Fruit fly (Drosophila melanogaster) whole organism, embryonic: ENCODE data around the gene CG9920.
A peak's percentile ranks its signal among the peaks of the same experiment; 100 is the strongest.

Source experiments
- CG10267 ChIP-seq: fragments of 200-800 bp; sonication (Bioruptor generic); optimal IDR thresholded peaks from 2 replicates; lab custom pipeline; 2018; ENCODE audit warnings: missing biosample characterization, mild to moderate bottlenecking, missing genetic modification characterization, moderate library complexity
- CG10979 ChIP-seq: fragments of 200-800 bp; sonication (Bioruptor generic); optimal IDR thresholded peaks from 2 replicates; lab custom pipeline; 2018; ENCODE audit warnings: missing biosample characterization, mild to moderate bottlenecking, missing genetic modification characterization, moderate library complexity
- CG12769 ChIP-seq: fragments of 200-800 bp; sonication (Bioruptor generic); optimal IDR thresholded peaks from 2 replicates; lab custom pipeline; 2019; ENCODE audit warnings: missing biosample characterization, mild to moderate bottlenecking, missing genetic modification characterization, moderate library complexity
- CG13624 ChIP-seq: fragments of 200-800 bp; sonication (Bioruptor generic); optimal IDR thresholded peaks from 2 replicates; lab custom pipeline; 2016; ENCODE audit warnings: missing biosample characterization, missing genetic modification characterization
- CG14860 ChIP-seq: fragments of 200-800 bp; sonication (Bioruptor generic); IDR thresholded peaks from 3 replicates; pipeline ENCODE4 v1.3.6; 2022; ENCODE audit warnings: missing biosample characterization, missing genetic modification characterization; ENCODE audit not compliant: partially characterized antibody
- CG15011 ChIP-seq: fragments of 200-800 bp; sonication (Bioruptor generic); optimal IDR thresholded peaks from 3 replicates; lab custom pipeline; 2018; ENCODE audit warnings: missing biosample characterization, mild to moderate bottlenecking, missing genetic modification characterization
- CG17359 ChIP-seq: fragments of 200-800 bp; sonication (Bioruptor generic); optimal IDR thresholded peaks from 3 replicates; lab custom pipeline; 2018; ENCODE audit warnings: missing biosample characterization, mild to moderate bottlenecking, missing genetic modification characterization, moderate library complexity
- CG17385 ChIP-seq: fragments of 200-800 bp; sonication (Bioruptor generic); optimal IDR thresholded peaks from 3 replicates; lab custom pipeline; 2018; ENCODE audit warnings: missing biosample characterization, mild to moderate bottlenecking, missing genetic modification characterization
- CG17612 ChIP-seq: fragments of 200-800 bp; sonication (Bioruptor generic); IDR thresholded peaks from 2 replicates; pipeline ENCODE4 v1.3.6; 2022; ENCODE audit warnings: missing biosample characterization, missing genetic modification characterization
- CG18764 ChIP-seq: fragments of 200-800 bp; sonication (Bioruptor generic); optimal IDR thresholded peaks from 3 replicates; lab custom pipeline; 2016; ENCODE audit warnings: missing biosample characterization, missing genetic modification characterization
- CG4404 ChIP-seq: fragments of 200-800 bp; sonication (Bioruptor generic); IDR thresholded peaks from 2 replicates; pipeline ENCODE4 v1.3.6; 2022; ENCODE audit warnings: missing biosample characterization, missing genetic modification characterization
- CG4854 ChIP-seq: fragments of 200-800 bp; sonication (Bioruptor generic); optimal IDR thresholded peaks from 2 replicates; lab custom pipeline; 2016; ENCODE audit warnings: missing biosample characterization, missing genetic modification characterization, inconsistent platforms
- CG6175 ChIP-seq: fragments of 200-800 bp; sonication (Bioruptor generic); IDR thresholded peaks from 3 replicates; pipeline ENCODE4 v1.3.6; 2022; ENCODE audit warnings: missing biosample characterization, missing genetic modification characterization
- CG6683 ChIP-seq: fragments of 200-800 bp; sonication (Bioruptor generic); optimal IDR thresholded peaks from 2 replicates; lab custom pipeline; 2017; ENCODE audit warnings: missing biosample characterization, mild to moderate bottlenecking, missing genetic modification characterization, missing genetic modification reagents
- CG7357 ChIP-seq: fragments of 200-800 bp; sonication (Bioruptor generic); IDR thresholded peaks from 3 replicates; pipeline ENCODE4 v1.3.6; 2022; ENCODE audit warnings: missing biosample characterization, missing genetic modification characterization
- CG8089 ChIP-seq: fragments of 200-800 bp; sonication (Bioruptor generic); optimal IDR thresholded peaks from 3 replicates; lab custom pipeline; 2016; ENCODE audit warnings: missing biosample characterization, missing genetic modification characterization
- CG8478 ChIP-seq: fragments of >200 bp; optimal IDR thresholded peaks from 2 replicates; lab custom pipeline; 2018
- CG9797 ChIP-seq: fragments of 200-800 bp; sonication (Bioruptor generic); optimal IDR thresholded peaks from 3 replicates; lab custom pipeline; 2018; ENCODE audit warnings: missing biosample characterization, mild to moderate bottlenecking, missing genetic modification characterization
- CG9932 ChIP-seq: fragments of 200-800 bp; sonication (Bioruptor generic); IDR thresholded peaks from 2 replicates; pipeline ENCODE4 v1.3.6; 2022; ENCODE audit warnings: missing biosample characterization, missing genetic modification characterization
- CTCF ChIP-seq: fragments of 200-800 bp; sonication (Bioruptor generic); optimal IDR thresholded peaks from 2 replicates; lab custom pipeline; 2017; ENCODE audit warnings: missing biosample characterization, mild to moderate bottlenecking, missing genetic modification characterization, moderate library complexity
- Deaf1 ChIP-seq: fragments of 200-800 bp; optimal IDR thresholded peaks from 3 replicates; lab custom pipeline; 2019; ENCODE audit warnings: missing biosample characterization, mild to moderate bottlenecking, missing genetic modification characterization, moderate library complexity
- Doc2 ChIP-seq: fragments of 200-800 bp; sonication (Bioruptor generic); IDR thresholded peaks from 2 replicates; pipeline ENCODE4 v1.3.6; 2022; ENCODE audit warnings: missing biosample characterization, missing genetic modification characterization
- Doc3 ChIP-seq: fragments of 200-800 bp; sonication (Bioruptor generic); IDR thresholded peaks from 3 replicates; pipeline ENCODE4 v1.3.6; 2022; ENCODE audit warnings: missing biosample characterization, missing genetic modification characterization; ENCODE audit not compliant: partially characterized antibody
- E2f1 ChIP-seq: fragments of 200-800 bp; sonication (Bioruptor generic); IDR thresholded peaks from 2 replicates; pipeline ENCODE4 v1.3.6; 2022; ENCODE audit warnings: missing biosample characterization, missing genetic modification characterization
- Hmx ChIP-seq: fragments of 200-800 bp; sonication (Bioruptor generic); optimal IDR thresholded peaks from 2 replicates; lab custom pipeline; 2016; ENCODE audit warnings: missing biosample characterization, missing genetic modification characterization
- Hr78 ChIP-seq, 2 experiments: fragments of 200-800 bp in 1 of 2; fragments of >200 bp in 1 of 2; sonication (Bioruptor generic) in 1 of 2; optimal IDR thresholded peaks; 2 replicates each; lab custom pipeline; 2017 to 2019; ENCODE audit warnings: missing biosample characterization in 2 of 2, missing genetic modification characterization in 2 of 2, mild to moderate bottlenecking in 1 of 2, moderate library complexity in 1 of 2
- Meics ChIP-seq: fragments of 200-800 bp; sonication (Bioruptor generic); optimal IDR thresholded peaks from 2 replicates; lab custom pipeline; 2017; ENCODE audit warnings: missing biosample characterization, mild to moderate bottlenecking, missing genetic modification characterization
- NC2α ChIP-seq: fragments of 200-800 bp; sonication (Bioruptor generic); optimal IDR thresholded peaks from 2 replicates; lab custom pipeline; 2016; ENCODE audit warnings: missing biosample characterization, missing genetic modification characterization
- Nf-YB ChIP-seq: fragments of 200-800 bp; sonication (Bioruptor generic); optimal IDR thresholded peaks from 3 replicates; lab custom pipeline; 2019; ENCODE audit warnings: missing biosample characterization, mild to moderate bottlenecking, missing genetic modification characterization, moderate library complexity
- Nf-YC ChIP-seq: fragments of 200-800 bp; optimal IDR thresholded peaks from 3 replicates; lab custom pipeline; 2019; ENCODE audit warnings: missing biosample characterization, mild to moderate bottlenecking, missing genetic modification characterization, moderate library complexity
- Xbp1 ChIP-seq: fragments of 200-800 bp; sonication (Bioruptor generic); optimal IDR thresholded peaks from 3 replicates; lab custom pipeline; 2016; ENCODE audit warnings: missing biosample characterization, mild to moderate bottlenecking, missing genetic modification characterization
- abd-A ChIP-seq: fragments of 200-800 bp; sonication (Bioruptor generic); optimal IDR thresholded peaks from 3 replicates; lab custom pipeline; 2019; ENCODE audit warnings: missing biosample characterization, mild to moderate bottlenecking, missing genetic modification characterization, moderate library complexity
- ap ChIP-seq: fragments of 200-800 bp; sonication (Bioruptor generic); IDR thresholded peaks from 2 replicates; pipeline ENCODE4 v1.3.6; 2022; ENCODE audit warnings: missing biosample characterization, missing genetic modification characterization
- ash1 ChIP-seq: fragments of 200-800 bp; sonication (Bioruptor generic); optimal IDR thresholded peaks from 2 replicates; lab custom pipeline; 2018; ENCODE audit warnings: missing biosample characterization, mild to moderate bottlenecking, missing genetic modification characterization
- chinmo ChIP-seq: fragments of 200-800 bp; sonication (Bioruptor generic); IDR thresholded peaks from 4 replicates; pipeline ENCODE4 v1.3.6; 2022; ENCODE audit warnings: missing biosample characterization, missing genetic modification characterization; ENCODE audit not compliant: partially characterized antibody
- fd64A ChIP-seq: fragments of 200-800 bp; sonication (Bioruptor generic); optimal IDR thresholded peaks from 3 replicates; lab custom pipeline; 2018; ENCODE audit warnings: missing biosample characterization, mild to moderate bottlenecking, missing genetic modification characterization
- gcm ChIP-seq: fragments of 200-800 bp; sonication (Bioruptor generic); optimal IDR thresholded peaks from 2 replicates; lab custom pipeline; 2019; ENCODE audit warnings: missing biosample characterization, mild to moderate bottlenecking, missing genetic modification characterization, moderate library complexity
- gsb-n ChIP-seq: fragments of 200-800 bp; sonication (Bioruptor generic); optimal IDR thresholded peaks from 3 replicates; lab custom pipeline; 2018; ENCODE audit warnings: missing biosample characterization, mild to moderate bottlenecking, missing genetic modification characterization
- jumu ChIP-seq: fragments of 200-800 bp; sonication (Bioruptor generic); optimal IDR thresholded peaks from 3 replicates; lab custom pipeline; 2016; ENCODE audit warnings: missing biosample characterization, missing genetic modification characterization
- lilli ChIP-seq: fragments of 200-800 bp; sonication (Bioruptor generic); optimal IDR thresholded peaks from 3 replicates; lab custom pipeline; 2016; ENCODE audit warnings: missing biosample characterization, missing genetic modification characterization
- rib ChIP-seq: fragments of 200-800 bp; sonication (Bioruptor generic); IDR thresholded peaks from 2 replicates; pipeline ENCODE4 v1.3.6; 2022; ENCODE audit warnings: missing biosample characterization, missing genetic modification characterization
- ro ChIP-seq: fragments of 200-800 bp; sonication (Bioruptor generic); IDR thresholded peaks from 2 replicates; pipeline ENCODE4 v1.3.6; 2022; ENCODE audit warnings: missing biosample characterization, missing genetic modification characterization
- row ChIP-seq: fragments of 200-800 bp; sonication (Bioruptor generic); IDR thresholded peaks from 3 replicates; pipeline ENCODE4 v1.3.6; 2022; ENCODE audit warnings: missing biosample characterization, missing genetic modification characterization
- scrt ChIP-seq: fragments of 200-800 bp; sonication (Bioruptor generic); optimal IDR thresholded peaks from 2 replicates; lab custom pipeline; 2018; ENCODE audit warnings: missing biosample characterization, mild to moderate bottlenecking, missing genetic modification characterization, moderate library complexity
- sd ChIP-seq: fragments of 200-800 bp; sonication (Bioruptor generic); optimal IDR thresholded peaks from 3 replicates; lab custom pipeline; 2018; ENCODE audit warnings: missing biosample characterization, mild to moderate bottlenecking, missing genetic modification characterization, moderate library complexity
- sens ChIP-seq: fragments of 200-800 bp; sonication (Bioruptor generic); peaks from one replicate; lab custom pipeline; 2016; ENCODE audit warnings: missing biosample characterization, missing genetic modification characterization
- sim ChIP-seq: fragments of 200-800 bp; sonication (Bioruptor generic); IDR thresholded peaks from 2 replicates; pipeline ENCODE4 v1.3.6; 2022; ENCODE audit warnings: missing biosample characterization, missing genetic modification characterization
- trh ChIP-seq: fragments of 200-800 bp; sonication (Bioruptor generic); optimal IDR thresholded peaks from 2 replicates; lab custom pipeline; 2016; ENCODE audit warnings: missing biosample characterization, missing genetic modification characterization
- twi ChIP-seq: fragments of 200-800 bp; optimal IDR thresholded peaks from 2 replicates; lab custom pipeline; 2019; ENCODE audit warnings: missing biosample characterization, mild to moderate bottlenecking, missing genetic modification characterization, moderate library complexity
- vfl ChIP-seq: fragments of 200-800 bp; sonication (Bioruptor generic); optimal IDR thresholded peaks from 2 replicates; lab custom pipeline; 2016; ENCODE audit warnings: missing biosample characterization, missing genetic modification characterization
- zen2 ChIP-seq: fragments of 200-800 bp; sonication (Bioruptor generic); IDR thresholded peaks from 3 replicates; pipeline ENCODE4 v1.3.6; 2022; ENCODE audit warnings: missing biosample characterization, missing genetic modification characterization; ENCODE audit not compliant: partially characterized antibody

Gene CG9920

dm6 chr3R:14096792-14097191 lies 1.1 kb downstream of the CG9920 start, which contains the start of gene CCHa1:
CCHa1 (minus strand) TSS chr3R:14096835.
- TF ChIP-seq ro (GFP tag; lab: Robert Waterston, UW) = no peak
- no peak for TF ChIP-seq CG17612
- peak; percentile 90 for TF ChIP-seq Deaf1 (tag; lab: Kevin White, UChicago)
- peak; percentile 51 for TF ChIP-seq Nf-YB (GFP tag; lab: Kevin White, UChicago)
- peak; percentile 91 for TF ChIP-seq scrt
- peak; percentile 87 for TF ChIP-seq Nf-YC (tag; lab: Kevin White, UChicago)
- 0 out of 4 replicates have a peak, but pooled peaks have one; percentile 26 for TF ChIP-seq chinmo
- TF ChIP-seq sens (GFP tag; lab: Kevin White, UChicago) = peak; percentile 52

- no peak for TF ChIP-seq E2f1 (GFP tag; lab: Robert Waterston, UW)
- TF ChIP-seq Doc2 (GFP tag; lab: Robert Waterston, UW) = no peak
- no peak for TF ChIP-seq CG6175 (GFP tag; lab: Robert Waterston, UW)
- no peak for TF ChIP-seq CG6683
- no peak for TF ChIP-seq CG4404 (GFP tag; lab: Robert Waterston, UW)
- no peak for TF ChIP-seq rib (GFP tag; lab: Robert Waterston, UW)
- no peak for TF ChIP-seq lilli (GFP tag; lab: Kevin White, UChicago)
- no peak for TF ChIP-seq CG10267 (tag; lab: Kevin White, UChicago)
- TF ChIP-seq row (GFP tag; lab: Robert Waterston, UW) = no peak
- 0 out of 4 replicates have a peak, but pooled peaks have one; percentile 34 for TF ChIP-seq chinmo
- TF ChIP-seq Meics (GFP tag; lab: Kevin White, UChicago) = no peak
- TF ChIP-seq gcm (GFP tag; lab: Kevin White, UChicago) = no peak
- peak; percentile 91 for TF ChIP-seq sd (tag; lab: Kevin White, UChicago)
- TF ChIP-seq CG14860 = no peak
- TF ChIP-seq abd-A (tag; lab: Kevin White, UChicago) = peak; percentile 20
- no peak for TF ChIP-seq Hr78 (GFP tag; optimal IDR thresholded peaks at IDR 0.05; lab: Kevin White, UChicago)
- TF ChIP-seq CG18764 (GFP tag; lab: Kevin White, UChicago) = no peak
- no peak for TF ChIP-seq CTCF (GFP tag; lab: Kevin White, UChicago)
- no peak for TF ChIP-seq CG8089 (GFP tag; lab: Kevin White, UChicago)
- TF ChIP-seq CG9797 (GFP tag; lab: Kevin White, UChicago) = no peak
- TF ChIP-seq NC2α (GFP tag; lab: Kevin White, UChicago) = no peak
- TF ChIP-seq gsb-n (tag; lab: Kevin White, UChicago) = no peak
- no peak for TF ChIP-seq twi (tag; lab: Kevin White, UChicago)
- TF ChIP-seq jumu (GFP tag; lab: Kevin White, UChicago) = no peak
- peak; percentile 20 for TF ChIP-seq CG12769
Measured at dm6 chr3R:14095916-14096315, 2.0 kb downstream of the CG9920 start.

- TF ChIP-seq CG10979 (tag; lab: Kevin White, UChicago) (peak; percentile 57), Hmx (GFP tag; lab: Kevin White, UChicago) (no peak), trh (GFP tag; lab: Kevin White, UChicago) (no peak), CG9932 (no peak), Doc3 (GFP tag; lab: Robert Waterston, UW) (no peak), CG15011 (no peak), CG7357 (peak; percentile 26; the same call in 1 of the 3 replicates), CG17359 (tag; lab: Kevin White, UChicago) (peak; percentile 70), vfl (GFP tag; lab: Kevin White, UChicago) (no peak), CG13624 (no peak), ash1 (no peak), Xbp1 (GFP tag; lab: Kevin White, UChicago) (peak; percentile 30), ap (no peak), zen2 (GFP tag; lab: Robert Waterston, UW) (no peak), sim (no peak), fd64A (GFP tag; lab: Kevin White, UChicago) (no peak), CG8478 (no peak), CG4854 (GFP tag; lab: Kevin White, UChicago) (no peak), CG17385 (peak; percentile 60)
Measured at dm6 chr3R:14095428-14095827, 2.5 kb downstream of the CG9920 start.
